Worm (Caenorhabditis elegans): ENCODE results near the gene morc-1.

DNA sequence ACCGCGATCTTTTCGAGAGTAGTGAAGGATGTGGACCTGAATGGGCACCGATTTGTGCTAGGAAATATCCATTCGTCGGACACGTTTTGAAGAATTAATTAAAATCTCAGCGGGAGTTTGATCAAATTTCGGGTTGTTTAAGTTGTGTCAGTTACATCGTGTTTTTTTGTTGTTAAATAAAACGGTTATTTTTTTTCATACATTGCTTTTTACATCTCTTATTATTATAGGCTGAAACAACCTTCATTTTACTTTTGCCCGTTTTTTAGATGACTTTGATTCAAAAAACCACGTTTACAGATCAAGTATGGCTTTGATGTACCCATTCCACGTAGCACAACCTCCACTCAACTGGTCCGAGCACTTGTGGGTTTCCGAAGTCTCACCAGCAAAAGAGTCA lies 33.6 kb downstream of the morc-1 start, which contains the start of gene emb-1:
- TF ChIP-seq ztf-4 (tag; optimal IDR thresholded peaks at IDR 0.05) (no peak), hlh-17 (GFP tag; optimal IDR thresholded peaks at IDR 0.05; ENCODE audit: borderline replicate concordance) (no peak), elt-2 (tag; optimal IDR thresholded peaks at IDR 0.05) (no peak), C04F5.9 (tag; optimal IDR thresholded peaks at IDR 0.05) (no peak), ceh-82 (tag; optimal IDR thresholded peaks at IDR 0.05) (no peak), grh-1 (GFP tag; IDR thresholded peaks at IDR 0.05) (no peak), rnt-1 (tag; optimal IDR thresholded peaks at IDR 0.05) (no peak), nhr-77 (tag; optimal IDR thresholded peaks at IDR 0.05) (no peak)
